Fruit fly (Drosophila melanogaster) S2 (cell line): ENCODE results near the gene ex.

Source experiments
- CG8478 ChIP-seq: fragments of >200 bp; optimal IDR thresholded peaks from 2 replicates; lab custom pipeline; 2018
- CTCF ChIP-seq, 2 experiments: fragments of >200 bp; optimal IDR thresholded peaks; 2 replicates each; lab custom pipeline; 2018

DNA sequence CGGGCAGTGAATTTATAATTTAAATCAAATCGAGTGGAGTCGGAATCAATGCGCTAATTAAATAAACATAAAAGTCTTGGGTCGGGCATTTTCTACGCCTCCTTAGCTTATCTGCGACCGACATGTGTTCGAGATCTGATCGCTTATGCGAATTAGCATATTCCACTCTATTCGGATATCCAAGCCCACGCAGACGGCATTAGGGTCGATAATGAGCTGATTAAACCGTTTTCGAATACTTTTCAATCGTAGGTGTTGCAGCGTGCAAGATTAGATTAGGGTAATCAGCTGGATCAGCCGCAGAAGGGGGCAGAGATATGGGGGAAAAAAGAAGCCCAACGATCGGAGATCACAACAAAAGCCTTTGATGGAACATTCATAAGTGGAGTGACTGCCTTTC, 40.5 kb upstream of the ex start:
- no peak for TF ChIP-seq CTCF (optimal IDR thresholded peaks at IDR 0.05; lab: Kevin White, UChicago)
- no peak for TF ChIP-seq CG8478 (lab: Kevin White, UChicago)
